Fruit fly (Drosophila melanogaster) whole organism: Measurements from ENCODE around the gene NimA.

ENCODE experiments used
- EcR ChIP-seq, 2 experiments: fragments of >200 bp; optimal IDR thresholded peaks; 2 replicates each; lab custom pipeline; 2017; ENCODE audit warnings: missing biosample characterization in 2 of 2, missing genetic modification characterization in 2 of 2, missing genetic modification reagents in 2 of 2
- psq ChIP-seq: fragments of >200 bp; optimal IDR thresholded peaks from 2 replicates; lab custom pipeline; 2017

DNA sequence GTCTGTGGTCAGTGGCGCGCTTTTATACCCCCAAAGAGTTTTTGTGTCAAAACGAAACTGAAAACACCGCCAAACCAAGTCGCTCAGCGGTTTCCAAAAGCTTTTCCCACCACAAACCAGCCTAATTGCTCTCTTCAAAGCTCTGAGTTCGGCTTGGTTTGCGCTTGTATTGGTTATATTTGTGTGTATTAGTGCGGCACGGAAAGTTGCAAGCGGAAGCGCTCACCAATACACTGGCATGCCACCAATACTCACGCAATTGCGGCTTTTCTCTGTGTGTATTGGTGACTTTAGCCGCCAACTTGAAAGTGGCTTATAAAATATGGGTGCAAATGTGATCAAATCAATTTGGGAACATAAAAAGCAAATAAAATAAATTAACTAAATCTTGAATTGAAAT lies 9.9 kb upstream of the NimA start, which contains the start of gene Vajk3:
- TF ChIP-seq psq (lab: Kevin White, UChicago) (no peak), EcR (GFP tag; optimal IDR thresholded peaks at IDR 0.05; lab: Kevin White, UChicago) (no peak)
